Worm (Caenorhabditis elegans) whole organism, dauer: ENCODE data around the gene F47G3.4.

Experiments
- unc-62 ChIP-seq: sonication (generic microtip); optimal IDR thresholded peaks from 2 replicates; lab custom pipeline; 2017; ENCODE audit warnings: missing biosample characterization, missing genetic modification reagents, missing genetic modification characterization

Gene F47G3.4

DNA sequence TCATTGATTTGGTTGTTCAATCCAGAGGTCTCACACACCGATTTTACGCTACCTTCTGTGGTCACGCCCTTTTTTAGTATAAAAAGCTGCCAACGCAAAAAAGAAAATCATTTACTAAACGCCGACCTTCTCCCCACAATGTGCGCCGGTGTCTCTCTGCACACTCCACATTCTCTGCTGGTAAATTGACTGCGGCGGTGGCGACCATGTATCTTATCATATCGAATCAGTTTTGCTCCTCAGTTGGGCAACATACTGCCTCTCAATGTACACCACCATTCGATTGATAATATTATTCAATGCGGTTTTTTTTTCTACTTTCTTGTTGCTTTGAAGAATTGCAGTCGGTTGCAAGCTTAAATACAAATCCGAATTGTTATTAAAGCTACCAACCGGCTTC is 9.2 kb upstream of the F47G3.4 start:
- no peak for TF ChIP-seq unc-62 (GFP tag; lab: Kevin White, UChicago)

DNA sequence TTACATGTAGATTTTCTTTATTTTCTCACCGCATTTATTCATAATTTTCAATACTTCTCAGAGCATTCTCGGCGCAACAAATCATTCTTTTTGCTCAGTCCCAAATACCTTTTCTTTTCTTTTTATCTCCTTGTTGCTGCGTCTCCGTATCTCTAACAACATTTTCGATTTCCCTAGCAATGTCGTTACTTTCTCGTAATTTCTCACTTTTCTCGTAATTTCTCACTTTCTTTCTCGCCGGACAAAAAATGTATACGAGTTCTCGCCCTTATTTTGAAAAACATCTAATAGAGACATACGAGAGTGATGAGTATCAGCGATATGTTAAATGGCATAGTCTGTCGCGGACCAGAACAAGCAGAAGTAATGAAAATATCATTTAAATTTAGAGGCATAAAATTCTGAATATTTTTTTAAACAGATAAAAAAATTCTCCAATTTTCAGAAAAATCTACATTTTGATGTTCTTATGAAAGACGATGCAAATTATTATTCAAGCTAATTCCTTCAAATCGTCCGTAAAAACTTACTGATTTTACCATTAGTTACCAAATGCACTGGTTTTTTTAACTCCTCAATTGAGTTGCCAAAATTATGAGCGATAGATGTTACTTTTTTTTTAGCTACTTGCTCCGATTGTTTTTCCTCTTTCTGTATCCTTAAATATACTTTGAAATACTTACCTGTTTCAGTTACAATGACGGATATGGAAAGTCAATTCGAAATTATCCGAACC is 5.9 kb upstream of the F47G3.4 start, which contains the start of gene F47G3.3:
Gene F47G3.3 (plus strand): TSS at position 686 of the 736 bp plus-strand sequence.
- TF ChIP-seq unc-62 (GFP tag; lab: Kevin White, UChicago), result no peak

DNA sequence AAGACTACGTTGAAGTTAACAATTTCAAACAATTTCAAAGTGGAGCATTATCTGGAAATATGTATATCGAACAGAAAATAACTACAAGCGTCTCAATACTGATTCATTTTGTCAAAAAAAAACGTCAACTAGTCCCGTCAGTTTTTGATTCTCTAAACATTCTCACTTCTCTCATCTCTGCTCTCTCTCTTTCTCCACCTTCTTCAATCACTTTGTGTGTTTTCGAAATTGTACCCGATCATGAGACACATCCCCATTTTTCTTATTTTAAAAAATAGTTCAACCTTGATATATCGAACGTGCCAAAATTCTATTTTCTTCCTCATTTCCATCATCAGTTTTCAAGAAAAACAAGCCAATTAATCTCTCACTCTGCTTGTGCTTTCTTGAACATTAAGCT is 564 bp upstream of the F47G3.4 start:
- TF ChIP-seq unc-62 (GFP tag; lab: Kevin White, UChicago), result no peak

- TF ChIP-seq unc-62 (GFP tag; lab: Kevin White, UChicago), result no peak
These were observed 845 bp downstream of the F47G3.4 start for ce11 chrX:2382227-2382626.

- no peak for TF ChIP-seq unc-62 (GFP tag; lab: Kevin White, UChicago)
These were observed 4.1 kb downstream of the F47G3.4 start, which contains the start of gene F47G3.1 for ce11 chrX:2385453-2385852. TSS of gene F47G3.1 (plus strand) at chrX:2385753.

- TF ChIP-seq unc-62 (GFP tag; lab: Kevin White, UChicago), result no peak
These were observed 5.7 kb downstream of the F47G3.4 start for ce11 chrX:2386922-2387566.

- no peak for TF ChIP-seq unc-62 (GFP tag; lab: Kevin White, UChicago)
These were observed 13.6 kb downstream of the F47G3.4 start, which contains the start of gene C43H6.6 for ce11 chrX:2394983-2395382. TSS of gene C43H6.6 (plus strand) at chrX:2395283.

DNA sequence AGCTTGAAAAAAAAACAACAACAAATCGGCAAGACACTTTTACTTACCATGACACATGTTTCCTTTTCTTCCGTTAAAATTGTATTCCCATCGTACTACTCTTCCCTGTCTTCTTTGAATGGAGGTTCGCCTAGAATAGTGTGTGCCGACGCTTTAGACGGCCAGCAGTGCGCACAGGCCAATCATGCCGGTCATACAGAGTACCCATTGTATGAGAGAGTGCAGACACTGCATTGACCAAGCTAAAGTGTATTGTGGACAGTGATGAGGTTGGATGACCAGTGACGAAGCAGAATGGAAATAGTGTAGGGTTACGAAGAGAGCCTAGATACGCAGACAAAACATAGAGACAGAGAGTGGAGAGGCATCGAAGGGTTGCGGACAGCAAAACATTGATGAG is 20.5 kb downstream of the F47G3.4 start, which contains the start of gene dhhc-9:
Gene dhhc-9 (minus strand): TSS at position 154 of the 400 bp plus-strand sequence.
- TF ChIP-seq unc-62 (GFP tag; lab: Kevin White, UChicago), result no peak

DNA sequence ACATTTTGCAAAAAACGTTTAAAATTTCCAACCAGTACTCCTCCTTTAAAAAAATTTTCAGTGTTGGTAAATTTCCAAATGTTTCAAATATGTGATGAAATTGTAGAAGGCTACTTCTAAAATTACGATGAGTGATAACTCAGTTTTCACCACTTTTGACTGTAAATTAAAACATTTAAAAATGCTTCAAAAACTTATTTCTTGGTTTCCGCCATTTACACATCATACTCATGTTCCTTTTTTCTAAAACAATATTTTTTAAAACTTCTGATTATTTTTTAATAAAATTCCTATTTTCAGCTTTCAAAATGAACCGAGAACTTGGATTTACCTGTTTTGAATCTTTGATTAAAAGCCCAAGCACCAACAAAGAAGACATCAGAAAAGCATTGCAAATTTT is 22.3 kb downstream of the F47G3.4 start, which contains the start of gene C43H6.4:
Gene C43H6.4 (plus strand): TSS at position 301 of the 400 bp plus-strand sequence.
- no peak for TF ChIP-seq unc-62 (GFP tag; lab: Kevin White, UChicago)

DNA sequence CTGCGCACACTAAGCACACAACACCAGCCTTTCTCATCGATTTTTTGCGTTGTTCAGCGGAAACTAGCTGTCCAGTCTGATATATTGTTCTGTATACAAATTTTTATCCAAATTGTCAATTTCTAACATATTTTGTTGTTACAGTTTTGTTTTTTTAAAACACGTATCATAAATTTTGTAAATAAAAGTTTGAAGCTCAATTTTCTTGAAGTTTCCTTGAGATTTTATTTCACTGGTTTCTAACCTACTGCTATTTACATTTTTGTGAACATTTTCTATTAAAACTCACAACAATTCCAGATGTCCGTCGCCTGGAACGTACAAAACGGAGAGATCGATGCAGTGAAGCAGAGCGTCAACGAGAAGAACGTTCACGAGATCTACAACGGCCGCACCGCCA is 25.8 kb downstream of the F47G3.4 start, which contains the start of gene mtpn-1:
Gene mtpn-1 (plus strand): TSS at position 301 of the 400 bp plus-strand sequence.
- no peak for TF ChIP-seq unc-62 (GFP tag; lab: Kevin White, UChicago)

ce11 chrX:2409243-2409741 is 27.9 kb downstream of the F47G3.4 start, which contains the start of the genes C43H6.12 and trpp-12:
TSS of gene C43H6.12 (plus strand) at chrX:2409607.
TSS of gene trpp-12 (plus strand) at chrX:2409691.
- no peak for TF ChIP-seq unc-62 (GFP tag; lab: Kevin White, UChicago)

DNA sequence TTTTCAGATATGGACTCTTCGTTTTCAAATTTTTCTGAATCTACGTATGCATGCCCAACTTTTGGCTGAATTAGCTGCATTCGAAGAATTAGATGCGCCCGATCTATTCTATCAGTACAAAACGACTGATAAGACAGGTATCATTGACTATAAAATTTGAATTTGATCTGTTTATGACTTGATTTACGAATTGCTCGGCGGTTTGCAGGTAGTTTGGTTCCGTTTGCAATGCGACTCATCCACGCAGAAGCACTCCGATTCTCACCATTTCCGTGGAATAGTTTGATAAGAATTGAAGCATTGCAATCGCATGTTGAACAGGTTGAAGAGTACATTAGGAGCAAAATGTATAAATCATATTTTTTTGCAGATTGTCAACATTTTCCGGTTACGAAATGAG is 29.6 kb downstream of the F47G3.4 start:
- no peak for TF ChIP-seq unc-62 (GFP tag; lab: Kevin White, UChicago)

ce11 chrX:2413277-2413676 is 31.9 kb downstream of the F47G3.4 start, which contains the start of gene hlh-15:
TSS of gene hlh-15 (minus strand) at chrX:2413377.
- TF ChIP-seq unc-62 (GFP tag; lab: Kevin White, UChicago), result no peak

ce11 chrX:2419777-2420176 is 38.4 kb downstream of the F47G3.4 start, which contains the start of gene glr-7:
TSS of gene glr-7 (minus strand) at chrX:2419877.
- TF ChIP-seq unc-62 (GFP tag; lab: Kevin White, UChicago), result no peak

DNA sequence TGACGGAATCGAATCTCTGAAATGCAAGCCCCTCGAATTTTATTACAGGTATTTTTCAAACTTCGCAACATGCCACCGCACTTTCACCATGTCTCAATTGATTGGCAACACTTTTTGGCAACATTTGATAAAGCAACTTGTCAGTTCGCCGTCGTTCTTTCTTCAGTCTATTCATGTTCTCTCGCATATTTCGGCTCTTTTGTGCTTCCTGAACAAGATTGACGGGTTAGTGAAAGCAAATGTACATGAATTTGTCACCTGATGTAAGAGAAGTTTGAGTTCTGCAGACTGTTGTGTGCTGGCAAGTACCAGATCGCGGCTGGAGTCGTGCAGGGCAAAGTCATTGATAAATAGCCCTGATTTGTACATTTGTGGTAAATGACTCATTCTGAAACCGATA is 40.7 kb downstream of the F47G3.4 start:
- no peak for TF ChIP-seq unc-62 (GFP tag; lab: Kevin White, UChicago)

ce11 chrX:2425284-2425683 is 43.9 kb downstream of the F47G3.4 start:
- no peak for TF ChIP-seq unc-62 (GFP tag; lab: Kevin White, UChicago)
